Worm (Caenorhabditis elegans) whole organism, mixed stage, embryonic: ENCODE data around the gene M03A1.3.

ENCODE experiments used
- M03D4.4 ChIP-seq: sonication (generic microtip); optimal IDR thresholded peaks from 2 replicates; lab custom pipeline; 2017; ENCODE audit warnings: mild to moderate bottlenecking, missing genetic modification characterization, missing compliant biosample characterization
- blmp-1 ChIP-seq: fragments of 150-350 bp; optimal IDR thresholded peaks from 2 replicates; lab custom pipeline; 2014; ENCODE audit warnings: missing biosample characterization, missing genetic modification characterization
- ceh-39 ChIP-seq: fragments of 150-350 bp; optimal IDR thresholded peaks from 2 replicates; lab custom pipeline; 2014; ENCODE audit warnings: missing biosample characterization, missing genetic modification characterization
- ceh-43 ChIP-seq: fragments of 200-800 bp; sonication (Bioruptor generic); optimal IDR thresholded peaks from 2 replicates; lab custom pipeline; 2018; ENCODE audit warnings: mild to moderate bottlenecking, missing genetic modification characterization, moderate library complexity, missing compliant biosample characterization
- ces-1 ChIP-seq: fragments of 150-350 bp; optimal IDR thresholded peaks from 2 replicates; lab custom pipeline; 2014; ENCODE audit warnings: missing biosample characterization, missing genetic modification reagents, missing genetic modification characterization
- cnd-1 ChIP-seq: fragments of 200-800 bp; sonication (Bioruptor generic); optimal IDR thresholded peaks from 2 replicates; lab custom pipeline; 2018; ENCODE audit warnings: mild to moderate bottlenecking, missing genetic modification characterization, missing compliant biosample characterization
- drap-1 ChIP-seq: fragments of 200-800 bp; sonication (Bioruptor generic); optimal IDR thresholded peaks from 3 replicates; lab custom pipeline; 2018; ENCODE audit warnings: mild to moderate bottlenecking, missing genetic modification characterization, missing compliant biosample characterization
- elt-1 ChIP-seq: sonication (generic microtip); optimal IDR thresholded peaks from 2 replicates; lab custom pipeline; 2017; ENCODE audit warnings: missing genetic modification characterization, mild to moderate bottlenecking, missing compliant biosample characterization, antibody characterized with exemption, moderate library complexity, borderline replicate concordance; ENCODE audit not compliant: insufficient read depth
- flh-1 ChIP-seq: fragments of 200-800 bp; sonication (Bioruptor generic); optimal IDR thresholded peaks from 2 replicates; lab custom pipeline; 2018; ENCODE audit warnings: mild to moderate bottlenecking, missing genetic modification characterization, moderate library complexity, missing compliant biosample characterization
- ham-2 ChIP-seq: fragments of 200-800 bp; sonication (Bioruptor generic); optimal IDR thresholded peaks from 2 replicates; lab custom pipeline; 2018; ENCODE audit warnings: mild to moderate bottlenecking, missing genetic modification characterization, missing compliant biosample characterization
- hlh-1 ChIP-seq: fragments of 150-350 bp; optimal IDR thresholded peaks from 2 replicates; lab custom pipeline; 2014; ENCODE audit warnings: missing biosample characterization, missing genetic modification reagents, missing genetic modification characterization
- lin-13 ChIP-seq: fragments of 150-350 bp; optimal IDR thresholded peaks from 2 replicates; lab custom pipeline; 2014; ENCODE audit warnings: missing biosample characterization, missing genetic modification characterization
- lin-32 ChIP-seq: fragments of 200-800 bp; sonication (Bioruptor generic); optimal IDR thresholded peaks from 2 replicates; lab custom pipeline; 2018; ENCODE audit warnings: mild to moderate bottlenecking, missing genetic modification characterization, missing compliant biosample characterization
- lsy-2 ChIP-seq: fragments of 150-350 bp; optimal IDR thresholded peaks from 2 replicates; lab custom pipeline; 2014; ENCODE audit warnings: missing biosample characterization, missing genetic modification characterization
- mab-5 ChIP-seq: fragments of 150-350 bp; optimal IDR thresholded peaks from 2 replicates; lab custom pipeline; 2014; ENCODE audit warnings: missing biosample characterization, missing genetic modification characterization
- mep-1 ChIP-seq: fragments of 150-350 bp; optimal IDR thresholded peaks from 2 replicates; lab custom pipeline; 2017; ENCODE audit warnings: missing biosample characterization, missing genetic modification reagents, missing genetic modification characterization, inconsistent platforms
- mls-2 ChIP-seq: sonication (generic microtip); optimal IDR thresholded peaks from 2 replicates; lab custom pipeline; 2016; ENCODE audit warnings: mild to moderate bottlenecking, missing genetic modification characterization, moderate library complexity, missing compliant biosample characterization
- nhr-12 ChIP-seq: fragments of 150-350 bp; optimal IDR thresholded peaks from 2 replicates; lab custom pipeline; 2014; ENCODE audit warnings: missing biosample characterization, missing genetic modification characterization
- nhr-2 ChIP-seq: fragments of 150-350 bp; optimal IDR thresholded peaks from 2 replicates; lab custom pipeline; 2014; ENCODE audit warnings: missing biosample characterization, missing genetic modification characterization
- nhr-237 ChIP-seq: fragments of 150-350 bp; optimal IDR thresholded peaks from 2 replicates; lab custom pipeline; 2014; ENCODE audit warnings: missing biosample characterization, missing genetic modification characterization
- nhr-28 ChIP-seq: fragments of 150-350 bp; optimal IDR thresholded peaks from 2 replicates; lab custom pipeline; 2014; ENCODE audit warnings: missing biosample characterization, missing genetic modification characterization
- nhr-76 ChIP-seq: sonication (generic microtip); optimal IDR thresholded peaks from 2 replicates; lab custom pipeline; 2017; ENCODE audit warnings: missing biosample characterization, missing genetic modification characterization
- pha-4 ChIP-seq: fragments of 150-350 bp; optimal IDR thresholded peaks from 2 replicates; lab custom pipeline; 2018; ENCODE audit warnings: missing biosample characterization, missing genetic modification reagents, missing genetic modification characterization
- sem-2 ChIP-seq: fragments of 200-800 bp; sonication (Bioruptor generic); optimal IDR thresholded peaks from 2 replicates; lab custom pipeline; 2018; ENCODE audit warnings: mild to moderate bottlenecking, missing genetic modification characterization, missing compliant biosample characterization
- snpc-4 ChIP-seq: fragments of 150-350 bp; optimal IDR thresholded peaks from 2 replicates; lab custom pipeline; 2014; ENCODE audit warnings: missing biosample characterization, missing genetic modification characterization
- sptf-1 ChIP-seq: sonication (generic microtip); optimal IDR thresholded peaks from 2 replicates; lab custom pipeline; 2017; ENCODE audit warnings: mild to moderate bottlenecking, missing genetic modification characterization, moderate library complexity, missing compliant biosample characterization
- tbx-8 ChIP-seq: fragments of 200-800 bp; sonication (Bioruptor generic); optimal IDR thresholded peaks from 2 replicates; lab custom pipeline; 2018; ENCODE audit warnings: mild to moderate bottlenecking, missing genetic modification characterization, moderate library complexity, missing compliant biosample characterization
- unc-120 ChIP-seq: sonication (generic microtip); optimal IDR thresholded peaks from 2 replicates; lab custom pipeline; 2017; ENCODE audit warnings: missing genetic modification characterization, missing compliant biosample characterization; ENCODE audit not compliant: poor library complexity, severe bottlenecking
- unc-39 ChIP-seq: fragments of 150-350 bp; optimal IDR thresholded peaks from 2 replicates; lab custom pipeline; 2014; ENCODE audit warnings: missing biosample characterization, missing genetic modification characterization
- unc-62 ChIP-seq: fragments of 150-350 bp; optimal IDR thresholded peaks from 2 replicates; lab custom pipeline; 2014; ENCODE audit warnings: missing biosample characterization, missing genetic modification reagents, missing genetic modification characterization
- zip-8 ChIP-seq: fragments of 150-350 bp; optimal IDR thresholded peaks from 2 replicates; lab custom pipeline; 2014; ENCODE audit warnings: missing biosample characterization, missing genetic modification characterization
- ztf-11 ChIP-seq: fragments of 150-350 bp; optimal IDR thresholded peaks from 2 replicates; lab custom pipeline; 2014; ENCODE audit warnings: missing biosample characterization, missing genetic modification characterization

M03A1.3 gene

ce11 chrII:4572579-4572978 is 15.0 kb downstream of the M03A1.3 start:
- TF ChIP-seq unc-120 (tag; lab: Kevin White, UChicago) (peak; percentile 4), mab-5 (tag; lab: Kevin White, UChicago) (no peak), lsy-2 (tag; lab: Kevin White, UChicago) (no peak), sem-2 (GFP tag; lab: Kevin White, UChicago) (no peak), hlh-1 (tag; lab: Kevin White, UChicago) (peak; percentile 92), nhr-28 (no peak), sptf-1 (tag; lab: Kevin White, UChicago) (no peak), unc-39 (no peak), cnd-1 (tag; lab: Kevin White, UChicago) (no peak), ztf-11 (tag; lab: Kevin White, UChicago) (no peak), drap-1 (no peak)

DNA sequence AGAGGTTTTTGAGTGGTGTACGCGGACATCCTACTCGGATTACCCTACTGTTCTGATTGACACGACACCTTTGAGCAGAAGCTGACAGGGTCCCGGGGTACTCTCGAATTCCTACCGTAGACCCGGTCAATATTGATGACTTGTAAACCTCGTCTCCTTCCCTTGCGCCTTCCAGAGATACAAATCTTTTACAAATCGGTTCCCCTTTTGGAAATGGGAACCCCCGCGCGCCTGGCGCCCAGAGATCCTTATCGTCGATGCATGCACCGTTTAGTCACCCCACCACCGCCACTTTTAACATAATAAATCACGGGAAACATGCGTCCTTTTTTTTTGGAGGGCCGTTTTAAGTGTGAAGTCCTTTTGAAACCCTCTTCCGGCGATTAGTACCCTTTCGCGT is 15.5 kb downstream of the M03A1.3 start:
- no peak for TF ChIP-seq unc-39
- TF ChIP-seq zip-8 = no peak
- no peak for TF ChIP-seq sptf-1 (tag; lab: Kevin White, UChicago)
- TF ChIP-seq M03D4.4 (tag; lab: Kevin White, UChicago) = no peak
- TF ChIP-seq pha-4 = no peak
- no peak for TF ChIP-seq nhr-12
- no peak for TF ChIP-seq unc-120 (tag; lab: Kevin White, UChicago)
- no peak for TF ChIP-seq mab-5 (tag; lab: Kevin White, UChicago)
- no peak for TF ChIP-seq ceh-43 (GFP tag; lab: Kevin White, UChicago)
- no peak for TF ChIP-seq unc-62 (GFP tag; lab: Kevin White, UChicago)
- no peak for TF ChIP-seq ceh-39 (tag; lab: Kevin White, UChicago)
- no peak for TF ChIP-seq mls-2
- no peak for TF ChIP-seq flh-1 (GFP tag; lab: Kevin White, UChicago)
- TF ChIP-seq lin-32 (GFP tag; lab: Kevin White, UChicago) = no peak
- TF ChIP-seq blmp-1 (tag; lab: Kevin White, UChicago) = no peak
- TF ChIP-seq snpc-4 (tag; lab: Kevin White, UChicago) = no peak
- TF ChIP-seq tbx-8 (GFP tag; lab: Kevin White, UChicago) = no peak
- no peak for TF ChIP-seq cnd-1 (tag; lab: Kevin White, UChicago)
- TF ChIP-seq nhr-237 = no peak

DNA sequence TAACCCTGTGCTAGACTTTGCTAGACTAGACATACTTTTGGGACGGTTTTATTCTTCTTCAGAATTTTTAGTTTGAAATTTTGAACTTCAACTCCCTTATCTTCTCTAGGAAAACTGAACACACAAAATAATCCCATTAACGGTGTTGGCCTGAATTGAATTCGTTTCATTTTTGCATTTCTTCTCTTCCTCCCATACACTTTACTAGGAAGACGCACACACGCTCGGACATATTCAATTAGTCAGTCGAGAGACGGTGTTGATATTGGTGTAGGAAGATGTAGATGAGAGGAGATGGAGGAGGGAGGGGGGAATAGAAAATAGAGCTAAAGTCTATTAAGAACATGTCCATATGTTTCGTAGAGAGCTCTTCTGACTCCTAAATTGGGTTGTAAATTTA is 17.1 kb downstream of the M03A1.3 start:
- no peak for TF ChIP-seq snpc-4 (tag; lab: Kevin White, UChicago)
- TF ChIP-seq ces-1 (GFP tag; lab: Kevin White, UChicago) = peak; percentile 98
- TF ChIP-seq nhr-237 = no peak
- TF ChIP-seq sptf-1 (tag; lab: Kevin White, UChicago) = no peak
- TF ChIP-seq ham-2 (GFP tag; lab: Kevin White, UChicago) = no peak
- no peak for TF ChIP-seq lsy-2 (tag; lab: Kevin White, UChicago)

- TF ChIP-seq snpc-4 (tag; lab: Kevin White, UChicago) (no peak), sptf-1 (tag; lab: Kevin White, UChicago) (peak; percentile 49), zip-8 (no peak)
These were observed 18.0 kb downstream of the M03A1.3 start for ce11 chrII:4575579-4575978.

ce11 chrII:4577391-4577790 is 19.8 kb downstream of the M03A1.3 start:
- no peak for TF ChIP-seq unc-39
- TF ChIP-seq elt-1 (tag; lab: Kevin White, UChicago) = no peak
- TF ChIP-seq snpc-4 (tag; lab: Kevin White, UChicago) = no peak
- no peak for TF ChIP-seq ceh-39 (tag; lab: Kevin White, UChicago)
- no peak for TF ChIP-seq hlh-1 (tag; lab: Kevin White, UChicago)
- TF ChIP-seq M03D4.4 (tag; lab: Kevin White, UChicago) = no peak
- TF ChIP-seq zip-8 = peak; percentile 92
- no peak for TF ChIP-seq lsy-2 (tag; lab: Kevin White, UChicago)
- no peak for TF ChIP-seq mep-1
- TF ChIP-seq pha-4 = no peak
- TF ChIP-seq ztf-11 (tag; lab: Kevin White, UChicago) = no peak
- peak; percentile 61 for TF ChIP-seq cnd-1 (tag; lab: Kevin White, UChicago)
- no peak for TF ChIP-seq nhr-28
- TF ChIP-seq sptf-1 (tag; lab: Kevin White, UChicago) = no peak
- TF ChIP-seq lin-32 (GFP tag; lab: Kevin White, UChicago) = peak; percentile 46
- TF ChIP-seq flh-1 (GFP tag; lab: Kevin White, UChicago) = no peak
- peak; percentile 52 for TF ChIP-seq unc-62 (GFP tag; lab: Kevin White, UChicago)
- TF ChIP-seq mab-5 (tag; lab: Kevin White, UChicago) = no peak
- TF ChIP-seq nhr-2 (tag; lab: Kevin White, UChicago) = peak; percentile 99
- TF ChIP-seq ces-1 (GFP tag; lab: Kevin White, UChicago) = no peak
- no peak for TF ChIP-seq nhr-76
- no peak for TF ChIP-seq lin-13 (tag; lab: Kevin White, UChicago)
- no peak for TF ChIP-seq mls-2
- no peak for TF ChIP-seq tbx-8 (GFP tag; lab: Kevin White, UChicago)
- TF ChIP-seq, all 35 proteins: peak for 5
